Fruit fly (Drosophila melanogaster) whole organism, embryonic: ENCODE measurements around the gene iav.

Source experiments
- Abd-B ChIP-seq: fragments of 200-800 bp; sonication (Bioruptor generic); optimal IDR thresholded peaks from 2 replicates; lab custom pipeline; 2018; ENCODE audit warnings: missing biosample characterization, mild to moderate bottlenecking, missing genetic modification characterization, moderate library complexity
- Atf-2 ChIP-seq: fragments of 200-800 bp; sonication (Bioruptor generic); optimal IDR thresholded peaks from 2 replicates; lab custom pipeline; 2016; ENCODE audit warnings: missing biosample characterization, missing genetic modification characterization
- CG10274 ChIP-seq: fragments of 200-800 bp; sonication (Bioruptor generic); optimal IDR thresholded peaks from 3 replicates; lab custom pipeline; 2017; ENCODE audit warnings: missing biosample characterization, mild to moderate bottlenecking, missing genetic modification characterization
- CG11695 ChIP-seq: fragments of 200-800 bp; sonication (Bioruptor generic); IDR thresholded peaks from 3 replicates; pipeline ENCODE4 v1.3.6; 2022; ENCODE audit warnings: missing biosample characterization, missing genetic modification characterization
- CG12659 ChIP-seq: fragments of 200-800 bp; sonication (Bioruptor generic); optimal IDR thresholded peaks from 3 replicates; lab custom pipeline; 2017; ENCODE audit warnings: mild to moderate bottlenecking, missing biosample characterization, missing genetic modification reagents, missing genetic modification characterization
- CG13287 ChIP-seq: fragments of 200-800 bp; sonication (Bioruptor generic); IDR thresholded peaks from 2 replicates; pipeline ENCODE4 v1.3.6; 2022; ENCODE audit warnings: missing biosample characterization, missing genetic modification characterization; ENCODE audit not compliant: partially characterized antibody
- CG13296 ChIP-seq: fragments of 200-800 bp; sonication (Bioruptor generic); optimal IDR thresholded peaks from 3 replicates; lab custom pipeline; 2018; ENCODE audit warnings: missing biosample characterization, mild to moderate bottlenecking, missing genetic modification characterization
- CG13624 ChIP-seq: fragments of 200-800 bp; sonication (Bioruptor generic); optimal IDR thresholded peaks from 2 replicates; lab custom pipeline; 2016; ENCODE audit warnings: missing biosample characterization, missing genetic modification characterization
- CG14050 ChIP-seq: fragments of 200-800 bp; sonication (Bioruptor generic); IDR thresholded peaks from 3 replicates; pipeline ENCODE4 v1.3.6; 2022; ENCODE audit warnings: missing biosample characterization, missing genetic modification characterization
- CG14860 ChIP-seq: fragments of 200-800 bp; sonication (Bioruptor generic); IDR thresholded peaks from 3 replicates; pipeline ENCODE4 v1.3.6; 2022; ENCODE audit warnings: missing biosample characterization, missing genetic modification characterization; ENCODE audit not compliant: partially characterized antibody
- CG14965 ChIP-seq: fragments of 200-800 bp; sonication (Bioruptor generic); optimal IDR thresholded peaks from 2 replicates; lab custom pipeline; 2016; ENCODE audit warnings: missing biosample characterization, missing genetic modification characterization, borderline replicate concordance
- CG1529 ChIP-seq: fragments of 200-800 bp; sonication (Bioruptor generic); optimal IDR thresholded peaks from 3 replicates; lab custom pipeline; 2018; ENCODE audit warnings: missing biosample characterization, missing genetic modification characterization
- CG16815 ChIP-seq: fragments of 200-800 bp; sonication (Bioruptor generic); optimal IDR thresholded peaks from 3 replicates; lab custom pipeline; 2017; ENCODE audit warnings: missing biosample characterization, mild to moderate bottlenecking, missing genetic modification characterization
- CG17359 ChIP-seq: fragments of 200-800 bp; sonication (Bioruptor generic); optimal IDR thresholded peaks from 3 replicates; lab custom pipeline; 2018; ENCODE audit warnings: missing biosample characterization, mild to moderate bottlenecking, missing genetic modification characterization, moderate library complexity
- CG17802 ChIP-seq: fragments of 200-800 bp; sonication (Bioruptor generic); optimal IDR thresholded peaks from 2 replicates; lab custom pipeline; 2018; ENCODE audit warnings: missing biosample characterization, mild to moderate bottlenecking, missing genetic modification characterization, moderate library complexity
- CG30431 ChIP-seq: fragments of 200-800 bp; sonication (Bioruptor generic); optimal IDR thresholded peaks from 2 replicates; lab custom pipeline; 2017; ENCODE audit warnings: missing biosample characterization, missing genetic modification characterization
- CG31224 ChIP-seq: fragments of 200-800 bp; sonication (Bioruptor generic); IDR thresholded peaks from 2 replicates; pipeline ENCODE4 v1.3.6; 2022; ENCODE audit warnings: missing biosample characterization, missing genetic modification characterization
- CG4360 ChIP-seq: fragments of 200-800 bp; sonication (Bioruptor generic); IDR thresholded peaks from 2 replicates; pipeline ENCODE4 v1.3.6; 2022; ENCODE audit warnings: missing biosample characterization, missing genetic modification characterization
- CG4404 ChIP-seq: fragments of 200-800 bp; sonication (Bioruptor generic); IDR thresholded peaks from 2 replicates; pipeline ENCODE4 v1.3.6; 2022; ENCODE audit warnings: missing biosample characterization, missing genetic modification characterization
- CG4424 ChIP-seq: fragments of 200-800 bp; sonication (Bioruptor generic); optimal IDR thresholded peaks from 3 replicates; lab custom pipeline; 2016; ENCODE audit warnings: missing biosample characterization, missing genetic modification characterization
- CG4617 ChIP-seq: fragments of 200-800 bp; sonication (Bioruptor generic); optimal IDR thresholded peaks from 3 replicates; lab custom pipeline; 2016; ENCODE audit warnings: missing biosample characterization, missing genetic modification characterization, borderline replicate concordance
- CG5180 ChIP-seq: fragments of 200-800 bp; sonication (Bioruptor generic); optimal IDR thresholded peaks from 3 replicates; lab custom pipeline; 2017; ENCODE audit warnings: missing biosample characterization, missing genetic modification characterization, mild to moderate bottlenecking, moderate library complexity, missing genetic modification reagents
- CG7963 ChIP-seq: fragments of 200-800 bp; sonication (Bioruptor generic); IDR thresholded peaks from 3 replicates; pipeline ENCODE4 v1.3.6; 2022; ENCODE audit warnings: missing biosample characterization, missing genetic modification characterization; ENCODE audit not compliant: partially characterized antibody
- CG8944 ChIP-seq: fragments of 200-800 bp; sonication (Bioruptor generic); optimal IDR thresholded peaks from 3 replicates; lab custom pipeline; 2016; ENCODE audit warnings: missing biosample characterization, missing genetic modification characterization
- CG9817 ChIP-seq: fragments of 200-800 bp; sonication (Bioruptor generic); optimal IDR thresholded peaks from 2 replicates; lab custom pipeline; 2018; ENCODE audit warnings: missing biosample characterization, mild to moderate bottlenecking, missing genetic modification characterization, moderate library complexity
- Dfd ChIP-seq, 2 experiments: fragments of >200 bp; optimal IDR thresholded peaks; 2 replicates each; lab custom pipeline; 2017; ENCODE audit warnings: missing biosample characterization in 2 of 2, missing genetic modification characterization in 2 of 2
- Dip2 ChIP-seq: fragments of 200-800 bp; sonication (Bioruptor generic); IDR thresholded peaks from 2 replicates; pipeline ENCODE4 v1.3.6; 2022; ENCODE audit warnings: missing biosample characterization, missing genetic modification characterization
- Dp ChIP-seq: fragments of 200-800 bp; sonication (Bioruptor generic); optimal IDR thresholded peaks from 2 replicates; lab custom pipeline; 2018; ENCODE audit warnings: missing biosample characterization, mild to moderate bottlenecking, missing genetic modification characterization, moderate library complexity
- Dref ChIP-seq: fragments of 200-800 bp; sonication (Bioruptor generic); IDR thresholded peaks from 2 replicates; pipeline ENCODE4 v1.3.6; 2022; ENCODE audit warnings: missing biosample characterization, missing genetic modification characterization
- Jarid2 ChIP-seq: fragments of 200-800 bp; sonication (Bioruptor generic); optimal IDR thresholded peaks from 3 replicates; lab custom pipeline; 2017; ENCODE audit warnings: mild to moderate bottlenecking, missing biosample characterization, missing genetic modification reagents, missing genetic modification characterization
- YL-1 ChIP-seq: fragments of 200-800 bp; sonication (Bioruptor generic); optimal IDR thresholded peaks from 3 replicates; lab custom pipeline; 2017; ENCODE audit warnings: missing biosample characterization, mild to moderate bottlenecking, missing genetic modification characterization
- bsh ChIP-seq, 2 experiments: fragments of 200-800 bp; sonication (Bioruptor generic); optimal IDR thresholded peaks; 2 replicates each; lab custom pipeline; 2017 to 2018; ENCODE audit warnings: mild to moderate bottlenecking in 2 of 2, missing biosample characterization in 2 of 2, missing genetic modification characterization in 2 of 2, moderate library complexity in 1 of 2
- crol ChIP-seq: fragments of 200-800 bp; sonication (Bioruptor generic); IDR thresholded peaks from 2 replicates; pipeline ENCODE4 v1.3.6; 2022; ENCODE audit warnings: missing biosample characterization, missing genetic modification characterization
- en ChIP-seq: fragments of 200-800 bp; sonication (Bioruptor generic); optimal IDR thresholded peaks from 2 replicates; lab custom pipeline; 2016; ENCODE audit warnings: missing biosample characterization, missing genetic modification characterization
- fd96Cb ChIP-seq: fragments of 200-800 bp; sonication (Bioruptor generic); optimal IDR thresholded peaks from 2 replicates; lab custom pipeline; 2018; ENCODE audit warnings: missing biosample characterization, mild to moderate bottlenecking, missing genetic modification characterization, moderate library complexity
- gcm2 ChIP-seq: fragments of 200-800 bp; sonication (Bioruptor generic); optimal IDR thresholded peaks from 2 replicates; lab custom pipeline; 2016; ENCODE audit warnings: missing biosample characterization, missing genetic modification characterization
- gsb-n ChIP-seq: fragments of 200-800 bp; sonication (Bioruptor generic); optimal IDR thresholded peaks from 3 replicates; lab custom pipeline; 2018; ENCODE audit warnings: missing biosample characterization, mild to moderate bottlenecking, missing genetic modification characterization
- kni ChIP-seq: fragments of 200-800 bp; sonication (Bioruptor generic); optimal IDR thresholded peaks from 3 replicates; lab custom pipeline; 2017; ENCODE audit warnings: mild to moderate bottlenecking, missing biosample characterization, missing genetic modification reagents, missing genetic modification characterization
- oc ChIP-seq: fragments of 200-800 bp; sonication (Bioruptor generic); optimal IDR thresholded peaks from 2 replicates; lab custom pipeline; 2018; ENCODE audit warnings: missing biosample characterization, mild to moderate bottlenecking, missing genetic modification characterization, moderate library complexity
- pho ChIP-seq: fragments of 200-800 bp; sonication (Bioruptor generic); optimal IDR thresholded peaks from 2 replicates; lab custom pipeline; 2016; ENCODE audit warnings: missing biosample characterization, missing genetic modification characterization
- prd ChIP-seq, 3 experiments: fragments of >200 bp in 2 of 3; fragments of 200-800 bp in 1 of 3; sonication (Bioruptor generic) in 1 of 3; optimal IDR thresholded peaks in 2 of 3; IDR thresholded peaks in 1 of 3; 2 replicates in 2 of 3; 3 replicates in 1 of 3; pipeline versions ENCODE4 v1.3.6 to Lab custom; 2017 to 2022; ENCODE audit warnings: missing biosample characterization in 1 of 3, missing genetic modification characterization in 1 of 3
- rib ChIP-seq: fragments of 200-800 bp; sonication (Bioruptor generic); IDR thresholded peaks from 2 replicates; pipeline ENCODE4 v1.3.6; 2022; ENCODE audit warnings: missing biosample characterization, missing genetic modification characterization
- stc ChIP-seq: fragments of 200-800 bp; sonication (Bioruptor generic); IDR thresholded peaks from 2 replicates; pipeline ENCODE4 v1.3.6; 2022; ENCODE audit warnings: missing biosample characterization, missing genetic modification characterization
- tll ChIP-seq, 2 experiments: fragments of 200-800 bp in 1 of 2; fragments of >200 bp in 1 of 2; sonication (Bioruptor generic) in 1 of 2; optimal IDR thresholded peaks; 2 replicates each; lab custom pipeline; 2017 to 2019; ENCODE audit warnings: missing biosample characterization in 2 of 2, missing genetic modification characterization in 2 of 2, mild to moderate bottlenecking in 1 of 2, moderate library complexity in 1 of 2
- trem ChIP-seq: fragments of 200-800 bp; optimal IDR thresholded peaks from 3 replicates; lab custom pipeline; 2019; ENCODE audit warnings: missing biosample characterization, mild to moderate bottlenecking, missing genetic modification characterization, moderate library complexity
- tx ChIP-seq: fragments of 200-800 bp; sonication (Bioruptor generic); optimal IDR thresholded peaks from 2 replicates; lab custom pipeline; 2016; ENCODE audit warnings: missing biosample characterization, missing genetic modification characterization
- unpg ChIP-seq: fragments of 200-800 bp; sonication (Bioruptor generic); optimal IDR thresholded peaks from 3 replicates; lab custom pipeline; 2018; ENCODE audit warnings: missing biosample characterization, mild to moderate bottlenecking, missing genetic modification characterization, moderate library complexity
- wdn ChIP-seq: fragments of 200-800 bp; sonication (Bioruptor generic); IDR thresholded peaks from 2 replicates; pipeline ENCODE4 v1.3.6; 2022; ENCODE audit warnings: missing biosample characterization, missing genetic modification characterization

The iav gene

dm6 chrX:6859756-6860412 is 46.1 kb downstream of the iav start (continued):
- TF ChIP-seq CG30431 (GFP tag; lab: Kevin White, UChicago): peak; percentile 10
- TF ChIP-seq prd (optimal IDR thresholded peaks at IDR 0.05; lab: Kevin White, UChicago): no peak
- peak; percentile 83 for TF ChIP-seq prd (GFP tag; IDR thresholded peaks at IDR 0.05; lab: Robert Waterston, UW)
- peak; percentile 100 for TF ChIP-seq CG10274 (GFP tag; lab: Kevin White, UChicago)
- TF ChIP-seq Jarid2: peak; percentile 53
- TF ChIP-seq gsb-n (tag; lab: Kevin White, UChicago): peak; percentile 3
- TF ChIP-seq CG13287: no peak
- no peak for TF ChIP-seq Dp (GFP tag; lab: Kevin White, UChicago)
- TF ChIP-seq Dip2 (GFP tag; lab: Robert Waterston, UW): no peak
- peak; percentile 75 for TF ChIP-seq stc
- TF ChIP-seq CG14860 (GFP tag; lab: Robert Waterston, UW): no peak
- no peak for TF ChIP-seq CG14965
- TF ChIP-seq wdn: no peak
- TF ChIP-seq bsh (GFP tag; optimal IDR thresholded peaks at IDR 0.05; lab: Kevin White, UChicago): peak; percentile 61 to 70
- peak; percentile 91 for TF ChIP-seq CG4424 (GFP tag; lab: Kevin White, UChicago)
- TF ChIP-seq trem (tag; lab: Kevin White, UChicago): peak; percentile 54
- TF ChIP-seq oc (tag; lab: Kevin White, UChicago): no peak
- no peak for TF ChIP-seq tll (GFP tag; optimal IDR thresholded peaks at IDR 0.05; lab: Kevin White, UChicago)
- TF ChIP-seq gcm2 (GFP tag; lab: Kevin White, UChicago): no peak
- peak; percentile 66 for TF ChIP-seq CG13296 (GFP tag; lab: Kevin White, UChicago)
- TF ChIP-seq CG5180 (GFP tag; lab: Kevin White, UChicago): peak; percentile 64
- peak; percentile 18 for TF ChIP-seq CG1529 (GFP tag; lab: Kevin White, UChicago)
- TF ChIP-seq Abd-B (GFP tag; lab: Kevin White, UChicago): no peak
- peak; percentile 80 for TF ChIP-seq en
- no peak for TF ChIP-seq Dref (GFP tag; lab: Robert Waterston, UW)
- TF ChIP-seq CG14050 (GFP tag; lab: Robert Waterston, UW): no peak
- TF ChIP-seq pho (GFP tag; lab: Kevin White, UChicago): no peak
- TF ChIP-seq CG11695 (GFP tag; lab: Robert Waterston, UW): peak; percentile 71
- TF ChIP-seq CG12659 (GFP tag; lab: Kevin White, UChicago): peak; percentile 53
- TF ChIP-seq CG4404 (GFP tag; lab: Robert Waterston, UW): peak; percentile 62
- no peak for TF ChIP-seq CG17802 (tag; lab: Kevin White, UChicago)
- TF ChIP-seq kni: peak; percentile 41
- TF ChIP-seq unpg (GFP tag; lab: Kevin White, UChicago): peak; percentile 21
- no peak for TF ChIP-seq CG16815
- TF ChIP-seq CG9817 (tag; lab: Kevin White, UChicago): no peak
- no peak for TF ChIP-seq tx (GFP tag; lab: Kevin White, UChicago)
- no peak for TF ChIP-seq CG4360 (GFP tag; lab: Robert Waterston, UW)
- peak; percentile 87 for TF ChIP-seq fd96Cb (tag; lab: Kevin White, UChicago)
- TF ChIP-seq CG13624 (GFP tag; lab: Kevin White, UChicago): peak; percentile 73
- TF ChIP-seq crol: peak; percentile 97
- no peak for TF ChIP-seq YL-1 (GFP tag; lab: Kevin White, UChicago)
- no peak for TF ChIP-seq Atf-2 (GFP tag; lab: Kevin White, UChicago)
- peak; percentile 76 for TF ChIP-seq CG17359 (tag; lab: Kevin White, UChicago)
- TF ChIP-seq CG4617 (GFP tag; lab: Kevin White, UChicago): no peak
- TF ChIP-seq CG7963 (GFP tag; lab: Robert Waterston, UW): no peak
- no peak for TF ChIP-seq CG8944 (GFP tag; lab: Kevin White, UChicago)
- no peak for TF ChIP-seq Dfd (GFP tag; optimal IDR thresholded peaks at IDR 0.05; lab: Kevin White, UChicago)
- TF ChIP-seq CG31224: peak; percentile 56; the same call in 1 of the 2 replicates
- 0 out of 2 replicates have a peak, but pooled peaks have one; percentile 21 for TF ChIP-seq rib (GFP tag; lab: Robert Waterston, UW)
